Fruit fly (Drosophila melanogaster) whole organism, embryonic: ENCODE results near the gene CG5096.
A peak's percentile ranks its signal among the peaks of the same experiment; 100 is the strongest.

Experiments
- Adf1 ChIP-seq: fragments of 200-800 bp; sonication (Bioruptor generic); IDR thresholded peaks from 2 replicates; pipeline ENCODE4 v1.3.6; 2022; ENCODE audit warnings: missing biosample characterization, missing genetic modification characterization
- Antp ChIP-seq: fragments of 200-800 bp; sonication (Bioruptor generic); optimal IDR thresholded peaks from 3 replicates; lab custom pipeline; 2016; ENCODE audit warnings: missing biosample characterization, missing genetic modification characterization
- CG10431 ChIP-seq: fragments of 200-800 bp; sonication (Bioruptor generic); optimal IDR thresholded peaks from 3 replicates; lab custom pipeline; 2018; ENCODE audit warnings: missing biosample characterization, mild to moderate bottlenecking, missing genetic modification characterization
- CG11093 ChIP-seq: fragments of 200-800 bp; sonication (Bioruptor generic); IDR thresholded peaks from 3 replicates; pipeline ENCODE4 v1.3.6; 2022; ENCODE audit warnings: missing biosample characterization, missing genetic modification characterization
- CG12219 ChIP-seq: fragments of 200-800 bp; sonication (Bioruptor generic); optimal IDR thresholded peaks from 3 replicates; lab custom pipeline; 2018; ENCODE audit warnings: missing biosample characterization, mild to moderate bottlenecking, missing genetic modification characterization
- CG12659 ChIP-seq: fragments of 200-800 bp; sonication (Bioruptor generic); optimal IDR thresholded peaks from 3 replicates; lab custom pipeline; 2017; ENCODE audit warnings: mild to moderate bottlenecking, missing biosample characterization, missing genetic modification reagents, missing genetic modification characterization
- CG13296 ChIP-seq: fragments of 200-800 bp; sonication (Bioruptor generic); optimal IDR thresholded peaks from 3 replicates; lab custom pipeline; 2018; ENCODE audit warnings: missing biosample characterization, mild to moderate bottlenecking, missing genetic modification characterization
- CG13424 ChIP-seq: fragments of 200-800 bp; sonication (Bioruptor generic); optimal IDR thresholded peaks from 2 replicates; lab custom pipeline; 2019; ENCODE audit warnings: missing biosample characterization, mild to moderate bottlenecking, missing genetic modification characterization, moderate library complexity
- CG13775 ChIP-seq: fragments of 200-800 bp; sonication (Bioruptor generic); optimal IDR thresholded peaks from 3 replicates; lab custom pipeline; 2017; ENCODE audit warnings: missing biosample characterization, mild to moderate bottlenecking, missing genetic modification characterization
- CG14860 ChIP-seq: fragments of 200-800 bp; sonication (Bioruptor generic); IDR thresholded peaks from 3 replicates; pipeline ENCODE4 v1.3.6; 2022; ENCODE audit warnings: missing biosample characterization, missing genetic modification characterization; ENCODE audit not compliant: partially characterized antibody
- CG15514 ChIP-seq: fragments of 200-800 bp; sonication (Bioruptor generic); optimal IDR thresholded peaks from 3 replicates; lab custom pipeline; 2017; ENCODE audit warnings: missing biosample characterization, missing genetic modification characterization, mild to moderate bottlenecking, moderate library complexity, missing genetic modification reagents
- CG3065 ChIP-seq: fragments of 200-800 bp; sonication (Bioruptor generic); optimal IDR thresholded peaks from 2 replicates; lab custom pipeline; 2016; ENCODE audit warnings: missing biosample characterization, missing genetic modification characterization
- CG4360 ChIP-seq: fragments of 200-800 bp; sonication (Bioruptor generic); IDR thresholded peaks from 2 replicates; pipeline ENCODE4 v1.3.6; 2022; ENCODE audit warnings: missing biosample characterization, missing genetic modification characterization
- CG6791 ChIP-seq: fragments of 200-800 bp; sonication (Bioruptor generic); IDR thresholded peaks from 3 replicates; pipeline ENCODE4 v1.3.6; 2022; ENCODE audit warnings: missing biosample characterization, missing genetic modification characterization; ENCODE audit not compliant: partially characterized antibody
- CG6854 ChIP-seq: fragments of 200-800 bp; sonication (Bioruptor generic); optimal IDR thresholded peaks from 3 replicates; lab custom pipeline; 2017; ENCODE audit warnings: missing biosample characterization, mild to moderate bottlenecking, missing genetic modification characterization
- CG9797 ChIP-seq: fragments of 200-800 bp; sonication (Bioruptor generic); optimal IDR thresholded peaks from 3 replicates; lab custom pipeline; 2018; ENCODE audit warnings: missing biosample characterization, mild to moderate bottlenecking, missing genetic modification characterization
- CoRest ChIP-seq: fragments of 200-800 bp; sonication (Bioruptor generic); optimal IDR thresholded peaks from 3 replicates; lab custom pipeline; 2018; ENCODE audit warnings: missing biosample characterization, mild to moderate bottlenecking, missing genetic modification characterization, moderate library complexity
- Deaf1 ChIP-seq: fragments of 200-800 bp; optimal IDR thresholded peaks from 3 replicates; lab custom pipeline; 2019; ENCODE audit warnings: missing biosample characterization, mild to moderate bottlenecking, missing genetic modification characterization, moderate library complexity
- Dll ChIP-seq: fragments of 200-800 bp; sonication (Bioruptor generic); IDR thresholded peaks from 4 replicates; pipeline ENCODE4 v1.3.6; 2022; ENCODE audit warnings: missing biosample characterization, missing genetic modification characterization; ENCODE audit not compliant: partially characterized antibody
- Doc3 ChIP-seq: fragments of 200-800 bp; sonication (Bioruptor generic); IDR thresholded peaks from 3 replicates; pipeline ENCODE4 v1.3.6; 2022; ENCODE audit warnings: missing biosample characterization, missing genetic modification characterization; ENCODE audit not compliant: partially characterized antibody
- Dp ChIP-seq: fragments of 200-800 bp; sonication (Bioruptor generic); optimal IDR thresholded peaks from 2 replicates; lab custom pipeline; 2018; ENCODE audit warnings: missing biosample characterization, mild to moderate bottlenecking, missing genetic modification characterization, moderate library complexity
- E2f2 ChIP-seq: fragments of 200-800 bp; sonication (Bioruptor generic); IDR thresholded peaks from 2 replicates; pipeline ENCODE4 v1.3.6; 2022; ENCODE audit warnings: missing biosample characterization, missing genetic modification characterization
- Elba2 ChIP-seq: fragments of 200-800 bp; sonication (Bioruptor generic); optimal IDR thresholded peaks from 3 replicates; lab custom pipeline; 2016; ENCODE audit warnings: missing biosample characterization, missing genetic modification characterization
- Fer1 ChIP-seq: fragments of 200-800 bp; sonication (Bioruptor generic); optimal IDR thresholded peaks from 2 replicates; lab custom pipeline; 2017; ENCODE audit warnings: missing biosample characterization, mild to moderate bottlenecking, missing genetic modification characterization
- H2.0 ChIP-seq: fragments of 200-800 bp; sonication (Bioruptor generic); IDR thresholded peaks from 2 replicates; pipeline ENCODE4 v1.3.6; 2022; ENCODE audit warnings: missing biosample characterization, missing genetic modification characterization
- Hsf ChIP-seq: fragments of 200-800 bp; sonication (Bioruptor generic); optimal IDR thresholded peaks from 3 replicates; lab custom pipeline; 2016; ENCODE audit warnings: missing biosample characterization, missing genetic modification characterization
- MESR4 ChIP-seq: fragments of 200-800 bp; sonication (Bioruptor generic); optimal IDR thresholded peaks from 2 replicates; lab custom pipeline; 2018; ENCODE audit warnings: missing biosample characterization, mild to moderate bottlenecking, missing genetic modification characterization, moderate library complexity
- PHDP ChIP-seq: fragments of 200-800 bp; sonication (Bioruptor generic); optimal IDR thresholded peaks from 3 replicates; lab custom pipeline; 2018; ENCODE audit warnings: missing biosample characterization, mild to moderate bottlenecking, missing genetic modification characterization, moderate library complexity
- Tbp ChIP-seq: fragments of >200 bp; optimal IDR thresholded peaks from 2 replicates; lab custom pipeline; 2018; ENCODE audit warnings: missing biosample characterization, missing genetic modification characterization
- bsh ChIP-seq, 2 experiments: fragments of 200-800 bp; sonication (Bioruptor generic); optimal IDR thresholded peaks; 2 replicates each; lab custom pipeline; 2017 to 2018; ENCODE audit warnings: mild to moderate bottlenecking in 2 of 2, missing biosample characterization in 2 of 2, missing genetic modification characterization in 2 of 2, moderate library complexity in 1 of 2
- croc ChIP-seq: fragments of 200-800 bp; sonication (Bioruptor generic); conservative IDR thresholded peaks from 3 replicates; pipeline ENCODE4 v1.3.6; 2022; ENCODE audit warnings: missing biosample characterization, missing genetic modification characterization
- crp ChIP-seq, 2 experiments: fragments of 200-800 bp; sonication (Bioruptor generic); optimal IDR thresholded peaks; 2 replicates in 1 of 2; 3 replicates in 1 of 2; lab custom pipeline; 2017; ENCODE audit warnings: missing biosample characterization in 2 of 2, missing genetic modification characterization in 2 of 2, mild to moderate bottlenecking in 1 of 2, moderate library complexity in 1 of 2
- cwo ChIP-seq: fragments of 200-800 bp; sonication (Bioruptor generic); optimal IDR thresholded peaks from 3 replicates; lab custom pipeline; 2017; ENCODE audit warnings: missing biosample characterization, missing genetic modification characterization, mild to moderate bottlenecking, moderate library complexity, missing genetic modification reagents
- disco-r ChIP-seq: fragments of 200-800 bp; sonication (Bioruptor generic); optimal IDR thresholded peaks from 2 replicates; lab custom pipeline; 2016; ENCODE audit warnings: missing biosample characterization, missing genetic modification characterization
- her ChIP-seq: fragments of 200-800 bp; sonication (Bioruptor generic); optimal IDR thresholded peaks from 2 replicates; lab custom pipeline; 2016; ENCODE audit warnings: missing biosample characterization, missing genetic modification characterization
- inv ChIP-seq: fragments of 200-800 bp; sonication (Bioruptor generic); IDR thresholded peaks from 2 replicates; pipeline ENCODE4 v1.3.6; 2022; ENCODE audit warnings: missing biosample characterization, missing genetic modification characterization; ENCODE audit not compliant: partially characterized antibody
- kah ChIP-seq: fragments of 200-800 bp; sonication (Bioruptor generic); optimal IDR thresholded peaks from 2 replicates; lab custom pipeline; 2018; ENCODE audit warnings: missing biosample characterization, mild to moderate bottlenecking, missing genetic modification characterization
- knrl ChIP-seq: fragments of 200-800 bp; sonication (Bioruptor generic); IDR thresholded peaks from 3 replicates; pipeline ENCODE4 v1.3.6; 2022; ENCODE audit warnings: missing biosample characterization, missing genetic modification characterization; ENCODE audit not compliant: partially characterized antibody
- nmo ChIP-seq: fragments of 200-800 bp; sonication (Bioruptor generic); optimal IDR thresholded peaks from 2 replicates; lab custom pipeline; 2018; ENCODE audit warnings: missing biosample characterization, mild to moderate bottlenecking, missing genetic modification characterization, moderate library complexity
- nom ChIP-seq: fragments of 200-800 bp; sonication (Bioruptor generic); optimal IDR thresholded peaks from 2 replicates; lab custom pipeline; 2017; ENCODE audit warnings: missing biosample characterization, missing genetic modification characterization, mild to moderate bottlenecking, moderate library complexity, missing genetic modification reagents
- phol ChIP-seq: fragments of 200-800 bp; sonication (Bioruptor generic); optimal IDR thresholded peaks from 3 replicates; lab custom pipeline; 2018; ENCODE audit warnings: missing biosample characterization, mild to moderate bottlenecking, missing genetic modification characterization, moderate library complexity
- shn ChIP-seq: fragments of 200-800 bp; sonication (Bioruptor generic); optimal IDR thresholded peaks from 3 replicates; lab custom pipeline; 2016; ENCODE audit warnings: missing biosample characterization, missing genetic modification characterization
- slbo ChIP-seq: fragments of 200-800 bp; sonication (Bioruptor generic); IDR thresholded peaks from 2 replicates; pipeline ENCODE4 v1.3.6; 2022; ENCODE audit warnings: missing biosample characterization, missing genetic modification characterization
- tna ChIP-seq: fragments of 200-800 bp; sonication (Bioruptor generic); IDR thresholded peaks from 2 replicates; pipeline ENCODE4 v1.3.6; 2022; ENCODE audit warnings: missing biosample characterization, missing genetic modification characterization; ENCODE audit not compliant: partially characterized antibody
- twi ChIP-seq: fragments of 200-800 bp; optimal IDR thresholded peaks from 2 replicates; lab custom pipeline; 2019; ENCODE audit warnings: missing biosample characterization, mild to moderate bottlenecking, missing genetic modification characterization, moderate library complexity
- unc-4 ChIP-seq: fragments of 200-800 bp; sonication (Bioruptor generic); IDR thresholded peaks from 2 replicates; pipeline ENCODE4 v1.3.6; 2022; ENCODE audit warnings: missing biosample characterization, missing genetic modification characterization; ENCODE audit not compliant: partially characterized antibody
- vvl ChIP-seq: fragments of 200-800 bp; sonication (Bioruptor generic); IDR thresholded peaks from 2 replicates; pipeline ENCODE4 v1.3.6; 2022; ENCODE audit warnings: missing biosample characterization, missing genetic modification characterization
- zfh1 ChIP-seq: fragments of 200-800 bp; sonication (Bioruptor generic); IDR thresholded peaks from 3 replicates; pipeline ENCODE4 v1.3.6; 2022; ENCODE audit warnings: missing biosample characterization, missing genetic modification characterization

Gene CG5096

dm6 chr2L:10426534-10427048 is 44.5 kb downstream of the CG5096 start, which contains the start of the genes SmB and KdelR (continued):
- TF ChIP-seq twi (tag; lab: Kevin White, UChicago), result peak; percentile 17
- peak; percentile 26 for TF ChIP-seq Elba2 (GFP tag; lab: Kevin White, UChicago)
- TF ChIP-seq CG6854 (GFP tag; lab: Kevin White, UChicago), result no peak
- peak; percentile 16 for TF ChIP-seq CoRest
- TF ChIP-seq CG9797 (GFP tag; lab: Kevin White, UChicago), result peak; percentile 56
- TF ChIP-seq bsh (GFP tag; optimal IDR thresholded peaks at IDR 0.05; lab: Kevin White, UChicago), result peak in 1 of 2 experiments; percentile 1
- TF ChIP-seq CG4360, result no peak
- peak; percentile 17 for TF ChIP-seq Hsf (GFP tag; lab: Kevin White, UChicago)
- TF ChIP-seq PHDP (tag; lab: Kevin White, UChicago), result peak; percentile 22
- peak; percentile 69 for TF ChIP-seq knrl
- TF ChIP-seq CG6791 (GFP tag; lab: Robert Waterston, UW), result peak; percentile 77
- TF ChIP-seq CG12219 (GFP tag; lab: Kevin White, UChicago), result no peak
- TF ChIP-seq CG12659, result peak; percentile 82
- peak; percentile 55 for TF ChIP-seq Dp (GFP tag; lab: Kevin White, UChicago)
- TF ChIP-seq Antp (GFP tag; lab: Kevin White, UChicago), result no peak
- TF ChIP-seq Dll (GFP tag; lab: Robert Waterston, UW), result peak; percentile 91
- TF ChIP-seq CG11093, result no peak
- TF ChIP-seq tna (GFP tag; lab: Robert Waterston, UW), result peak; percentile 84
- peak in 1 of 2 experiments; percentile 54 for TF ChIP-seq crp (GFP tag; optimal IDR thresholded peaks at IDR 0.05; lab: Kevin White, UChicago)
- TF ChIP-seq CG13775, result peak; percentile 36
- no peak for TF ChIP-seq her (GFP tag; lab: Kevin White, UChicago)
- TF ChIP-seq inv (GFP tag; lab: Robert Waterston, UW), result peak; percentile 65; the same call in 1 of the 2 replicates
- peak; percentile 20 for TF ChIP-seq CG10431 (GFP tag; lab: Kevin White, UChicago)
- no peak for TF ChIP-seq Deaf1 (tag; lab: Kevin White, UChicago)
- peak; percentile 41 for TF ChIP-seq nmo (GFP tag; lab: Kevin White, UChicago)
- TF ChIP-seq Doc3 (GFP tag; lab: Robert Waterston, UW), result peak; percentile 57; the same call in 1 of the 3 replicates
- peak; percentile 90 for TF ChIP-seq CG14860
- TF ChIP-seq Tbp (GFP tag; lab: Kevin White, UChicago), result no peak
- TF ChIP-seq disco-r, result no peak
- TF ChIP-seq unc-4 (GFP tag; lab: Robert Waterston, UW), result peak; percentile 83
- no peak for TF ChIP-seq croc (GFP tag; lab: Robert Waterston, UW)
- TF ChIP-seq zfh1 (GFP tag; lab: Robert Waterston, UW), result peak; percentile 6; the same call in 1 of the 3 replicates
- TF ChIP-seq kah (GFP tag; lab: Kevin White, UChicago), result no peak
- peak; percentile 92 for TF ChIP-seq MESR4 (GFP tag; lab: Kevin White, UChicago)
- peak; percentile 68; the same call in 1 of the 2 replicates for TF ChIP-seq E2f2 (GFP tag; lab: Robert Waterston, UW)
- peak; percentile 18; the same call in 1 of the 2 replicates for TF ChIP-seq Adf1 (GFP tag; lab: Robert Waterston, UW)
- TF ChIP-seq CG3065, result no peak
- TF ChIP-seq vvl, result 0 out of 2 replicates have a peak, but pooled peaks have one; percentile 6
- peak; percentile 26; the same call in 1 of the 2 replicates for TF ChIP-seq slbo (GFP tag; lab: Robert Waterston, UW)
- peak; percentile 83 for TF ChIP-seq phol (tag; lab: Kevin White, UChicago)
- peak; percentile 4 for TF ChIP-seq nom (GFP tag; lab: Kevin White, UChicago)
- TF ChIP-seq CG13424 (tag; lab: Kevin White, UChicago), result peak; percentile 7
- no peak for TF ChIP-seq H2.0 (GFP tag; lab: Robert Waterston, UW)
- TF ChIP-seq CG13296 (GFP tag; lab: Kevin White, UChicago), result peak; percentile 17
- no peak for TF ChIP-seq cwo (GFP tag; lab: Kevin White, UChicago)
- TF ChIP-seq CG15514 (GFP tag; lab: Kevin White, UChicago), result peak; percentile 66
- no peak for TF ChIP-seq shn (GFP tag; lab: Kevin White, UChicago)
- peak; percentile 33 for TF ChIP-seq Fer1
